Worm (Caenorhabditis elegans) whole organism, L1 larva: ENCODE data around the gene srv-9.

Experiments used
- ama-1 ChIP-seq: fragments of 150-350 bp; optimal IDR thresholded peaks from 2 replicates; lab custom pipeline; 2014
- blmp-1 ChIP-seq: fragments of 150-350 bp; optimal IDR thresholded peaks from 2 replicates; lab custom pipeline; 2014; ENCODE audit warnings: missing biosample characterization, missing genetic modification characterization
- egl-27 ChIP-seq, 2 experiments: fragments of 150-350 bp in 1 of 2; sonication (generic microtip); optimal IDR thresholded peaks; 3 replicates each; lab custom pipeline; 2017 to 2018; ENCODE audit warnings: missing biosample characterization in 2 of 2, missing genetic modification characterization in 2 of 2, missing genetic modification reagents in 2 of 2
- elt-2 ChIP-seq: sonication (generic microtip); optimal IDR thresholded peaks from 2 replicates; lab custom pipeline; 2016; ENCODE audit warnings: missing genetic modification characterization, mild to moderate bottlenecking, inconsistent platforms, missing compliant biosample characterization, missing genetic modification reagents
- lin-39 ChIP-seq: fragments of 150-350 bp; optimal IDR thresholded peaks from 2 replicates; lab custom pipeline; 2014; ENCODE audit warnings: missing biosample characterization, missing genetic modification reagents, missing genetic modification characterization
- lsy-2 ChIP-seq, 2 experiments: fragments of 150-350 bp; optimal IDR thresholded peaks; 2 replicates each; lab custom pipeline; 2014; ENCODE audit warnings: missing biosample characterization in 2 of 2, missing genetic modification characterization in 2 of 2
- mdl-1 ChIP-seq, 2 experiments: fragments of 150-350 bp; optimal IDR thresholded peaks; 2 replicates each; lab custom pipeline; 2014 to 2017; ENCODE audit warnings: missing biosample characterization in 2 of 2, missing genetic modification characterization in 2 of 2, inconsistent platforms in 1 of 2
- mep-1 ChIP-seq: fragments of 150-350 bp; optimal IDR thresholded peaks from 2 replicates; lab custom pipeline; 2014; ENCODE audit warnings: missing biosample characterization, missing genetic modification characterization
- nhr-12 ChIP-seq: sonication (generic microtip); optimal IDR thresholded peaks from 2 replicates; lab custom pipeline; 2017; ENCODE audit warnings: missing biosample characterization, missing genetic modification characterization
- nhr-76 ChIP-seq: sonication (generic microtip); optimal IDR thresholded peaks from 2 replicates; lab custom pipeline; 2017; ENCODE audit warnings: missing biosample characterization, missing genetic modification characterization
- nhr-77 ChIP-seq: fragments of 150-350 bp; optimal IDR thresholded peaks from 2 replicates; lab custom pipeline; 2014; ENCODE audit warnings: missing biosample characterization, missing genetic modification characterization
- pag-3 ChIP-seq: sonication (generic microtip); optimal IDR thresholded peaks from 2 replicates; lab custom pipeline; 2017; ENCODE audit warnings: missing genetic modification characterization, mild to moderate bottlenecking, missing compliant biosample characterization, antibody characterized with exemption, borderline replicate concordance; ENCODE audit not compliant: insufficient read depth
- unc-86 ChIP-seq: sonication (generic microtip); optimal IDR thresholded peaks from 2 replicates; lab custom pipeline; 2016; ENCODE audit warnings: missing genetic modification characterization, missing compliant biosample characterization

ce11 chrV:13427378-13427777, 4.4 kb upstream of the srv-9 start:
- TF ChIP-seq egl-27 (tag; optimal IDR thresholded peaks at IDR 0.05; lab: Kevin White, UChicago): no peak
- TF ChIP-seq unc-86 (tag; lab: Kevin White, UChicago): no peak
- TF ChIP-seq lsy-2 (tag; optimal IDR thresholded peaks at IDR 0.05; lab: Kevin White, UChicago): no peak
- no peak for TF ChIP-seq mdl-1 (tag; optimal IDR thresholded peaks at IDR 0.05; lab: Kevin White, UChicago)
- TF ChIP-seq nhr-12 (tag; lab: Kevin White, UChicago): no peak
- no peak for TF ChIP-seq lin-39 (tag; lab: Kevin White, UChicago)
- no peak for TF ChIP-seq pag-3 (tag; lab: Kevin White, UChicago)
- TF ChIP-seq mep-1: no peak
- no peak for TF ChIP-seq nhr-76
- TF ChIP-seq elt-2: no peak
- TF ChIP-seq blmp-1 (tag; lab: Kevin White, UChicago): no peak
- TF ChIP-seq ama-1: no peak
- no peak for TF ChIP-seq nhr-77 (tag; lab: Kevin White, UChicago)
